Worm (Caenorhabditis elegans) whole organism, mixed stage, embryonic: Measurements from ENCODE around the gene Y17D7C.6.
"Not testable (repeated sequence)": the region's sequence is repeated elsewhere in the genome, so short reads cannot be mapped to it uniquely, and the experiment has no call there.

Source experiments
- M03D4.4 ChIP-seq: sonication (generic microtip); optimal IDR thresholded peaks from 2 replicates; lab custom pipeline; 2017; ENCODE audit warnings: mild to moderate bottlenecking, missing genetic modification characterization, missing compliant biosample characterization
- bed-3 ChIP-seq: fragments of 200-800 bp; sonication (Bioruptor generic); optimal IDR thresholded peaks from 3 replicates; lab custom pipeline; 2018; ENCODE audit warnings: mild to moderate bottlenecking, missing genetic modification characterization, moderate library complexity, missing compliant biosample characterization
- blmp-1 ChIP-seq: fragments of 150-350 bp; optimal IDR thresholded peaks from 2 replicates; lab custom pipeline; 2014; ENCODE audit warnings: missing biosample characterization, missing genetic modification characterization
- ceh-83 ChIP-seq: fragments of 200-800 bp; sonication (Bioruptor generic); optimal IDR thresholded peaks from 2 replicates; lab custom pipeline; 2018; ENCODE audit warnings: mild to moderate bottlenecking, missing genetic modification characterization, missing compliant biosample characterization
- cnd-1 ChIP-seq: fragments of 200-800 bp; sonication (Bioruptor generic); optimal IDR thresholded peaks from 2 replicates; lab custom pipeline; 2018; ENCODE audit warnings: mild to moderate bottlenecking, missing genetic modification characterization, missing compliant biosample characterization
- elt-1 ChIP-seq: sonication (generic microtip); optimal IDR thresholded peaks from 2 replicates; lab custom pipeline; 2017; ENCODE audit warnings: missing genetic modification characterization, mild to moderate bottlenecking, missing compliant biosample characterization, antibody characterized with exemption, moderate library complexity, borderline replicate concordance; ENCODE audit not compliant: insufficient read depth
- elt-3 ChIP-seq: fragments of 150-350 bp; optimal IDR thresholded peaks from 2 replicates; lab custom pipeline; 2014; ENCODE audit warnings: missing biosample characterization, missing genetic modification characterization
- hlh-1 ChIP-seq: fragments of 150-350 bp; optimal IDR thresholded peaks from 2 replicates; lab custom pipeline; 2014; ENCODE audit warnings: missing biosample characterization, missing genetic modification reagents, missing genetic modification characterization
- lin-32 ChIP-seq: fragments of 200-800 bp; sonication (Bioruptor generic); optimal IDR thresholded peaks from 2 replicates; lab custom pipeline; 2018; ENCODE audit warnings: mild to moderate bottlenecking, missing genetic modification characterization, missing compliant biosample characterization
- lsy-2 ChIP-seq: fragments of 150-350 bp; optimal IDR thresholded peaks from 2 replicates; lab custom pipeline; 2014; ENCODE audit warnings: missing biosample characterization, missing genetic modification characterization
- mab-5 ChIP-seq: fragments of 150-350 bp; optimal IDR thresholded peaks from 2 replicates; lab custom pipeline; 2014; ENCODE audit warnings: missing biosample characterization, missing genetic modification characterization
- mep-1 ChIP-seq: fragments of 150-350 bp; optimal IDR thresholded peaks from 2 replicates; lab custom pipeline; 2017; ENCODE audit warnings: missing biosample characterization, missing genetic modification reagents, missing genetic modification characterization, inconsistent platforms
- mls-2 ChIP-seq: sonication (generic microtip); optimal IDR thresholded peaks from 2 replicates; lab custom pipeline; 2016; ENCODE audit warnings: mild to moderate bottlenecking, missing genetic modification characterization, moderate library complexity, missing compliant biosample characterization
- nhr-12 ChIP-seq: fragments of 150-350 bp; optimal IDR thresholded peaks from 2 replicates; lab custom pipeline; 2014; ENCODE audit warnings: missing biosample characterization, missing genetic modification characterization
- nhr-237 ChIP-seq: fragments of 150-350 bp; optimal IDR thresholded peaks from 2 replicates; lab custom pipeline; 2014; ENCODE audit warnings: missing biosample characterization, missing genetic modification characterization
- nhr-28 ChIP-seq: fragments of 150-350 bp; optimal IDR thresholded peaks from 2 replicates; lab custom pipeline; 2014; ENCODE audit warnings: missing biosample characterization, missing genetic modification characterization
- snpc-4 ChIP-seq: fragments of 150-350 bp; optimal IDR thresholded peaks from 2 replicates; lab custom pipeline; 2014; ENCODE audit warnings: missing biosample characterization, missing genetic modification characterization
- tbx-8 ChIP-seq: fragments of 200-800 bp; sonication (Bioruptor generic); optimal IDR thresholded peaks from 2 replicates; lab custom pipeline; 2018; ENCODE audit warnings: mild to moderate bottlenecking, missing genetic modification characterization, moderate library complexity, missing compliant biosample characterization
- unc-62 ChIP-seq: fragments of 150-350 bp; optimal IDR thresholded peaks from 2 replicates; lab custom pipeline; 2014; ENCODE audit warnings: missing biosample characterization, missing genetic modification reagents, missing genetic modification characterization
- zip-8 ChIP-seq: fragments of 150-350 bp; optimal IDR thresholded peaks from 2 replicates; lab custom pipeline; 2014; ENCODE audit warnings: missing biosample characterization, missing genetic modification characterization
- ztf-11 ChIP-seq: fragments of 150-350 bp; optimal IDR thresholded peaks from 2 replicates; lab custom pipeline; 2014; ENCODE audit warnings: missing biosample characterization, missing genetic modification characterization

Gene Y17D7C.6

DNA sequence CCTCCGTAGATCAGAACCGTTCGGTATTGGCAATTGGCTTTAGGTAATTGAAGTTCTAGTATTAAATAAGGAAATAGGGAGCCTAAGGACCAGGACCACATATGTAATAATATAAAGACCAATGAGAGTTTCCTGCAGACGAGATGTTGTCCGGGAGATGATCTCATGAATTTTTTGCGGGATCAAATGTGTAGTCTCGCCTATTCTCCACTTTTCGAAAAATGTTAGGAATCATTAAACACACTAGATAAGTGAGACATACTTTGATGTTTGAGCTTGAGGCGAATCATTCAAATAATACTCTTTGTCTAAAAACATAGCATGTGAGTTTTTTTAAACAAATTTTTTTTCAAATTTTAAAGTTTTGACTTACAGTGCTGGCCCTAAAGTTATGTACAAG is 43.4 kb downstream of the Y17D7C.6 start, which contains the start of gene F11D11.6:
F11D11.6 (minus strand) TSS at position 101 of the 400 bp plus-strand sequence.
- no peak for TF ChIP-seq M03D4.4 (tag; lab: Kevin White, UChicago)
- no peak for TF ChIP-seq hlh-1 (tag; lab: Kevin White, UChicago)
- no peak for TF ChIP-seq ceh-83 (GFP tag; lab: Kevin White, UChicago)
- no peak for TF ChIP-seq bed-3
- TF ChIP-seq nhr-28 (tag; lab: Kevin White, UChicago): no peak
- no peak for TF ChIP-seq elt-1 (tag; lab: Kevin White, UChicago)
- TF ChIP-seq blmp-1 (tag; lab: Kevin White, UChicago): no peak
- no peak for TF ChIP-seq nhr-237 (tag; lab: Kevin White, UChicago)
- no peak for TF ChIP-seq unc-62 (GFP tag; lab: Kevin White, UChicago)
- no peak for TF ChIP-seq elt-3 (tag; lab: Kevin White, UChicago)
- no peak for TF ChIP-seq lsy-2
- no peak for TF ChIP-seq mab-5 (tag; lab: Kevin White, UChicago)
- no peak for TF ChIP-seq mls-2 (tag; lab: Kevin White, UChicago)
- no peak for TF ChIP-seq zip-8

- TF ChIP-seq elt-3 (tag; lab: Kevin White, UChicago); nhr-12 (tag; lab: Kevin White, UChicago); tbx-8 (GFP tag; lab: Kevin White, UChicago): not testable (repeated sequence)
These were observed 44.7 kb downstream of the Y17D7C.6 start, which contains the start of gene clec-254 for ce11 chrV:18754328-18754727. clec-254 (minus strand) TSS chrV:18754428.

DNA sequence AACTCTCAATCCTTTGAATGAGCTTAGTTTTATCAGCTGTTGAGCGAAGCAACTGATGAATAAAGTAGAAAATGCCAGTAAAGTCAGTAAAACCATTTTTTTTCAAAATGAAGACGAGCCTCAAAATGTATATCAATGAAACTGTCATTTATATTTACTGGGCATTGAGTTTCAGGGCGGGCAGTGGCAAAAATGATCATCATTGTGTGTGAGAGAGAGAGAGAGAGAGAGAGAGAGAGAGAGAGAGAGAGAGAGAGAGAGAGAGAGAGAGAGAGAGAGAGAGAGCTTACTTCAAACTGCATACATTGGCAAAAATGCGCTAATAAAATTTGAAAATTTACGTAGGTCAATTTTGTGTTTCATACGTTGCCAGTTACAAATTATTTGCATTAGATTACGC is 50.6 kb downstream of the Y17D7C.6 start, which contains the start of gene F11D11.3:
F11D11.3 (minus strand) TSS at position 101 of the 400 bp plus-strand sequence.
- TF ChIP-seq mep-1 (tag; lab: Kevin White, UChicago) (no peak), lin-32 (GFP tag; lab: Kevin White, UChicago) (no peak), mab-5 (tag; lab: Kevin White, UChicago) (no peak), cnd-1 (tag; lab: Kevin White, UChicago) (no peak)

ce11 chrV:18761078-18761477 is 51.5 kb downstream of the Y17D7C.6 start, which contains the start of gene F11D11.4:
F11D11.4 (plus strand) TSS chrV:18761378.
- TF ChIP-seq elt-1 (tag; lab: Kevin White, UChicago): no peak
- TF ChIP-seq ztf-11: no peak
- TF ChIP-seq snpc-4 (tag; lab: Kevin White, UChicago): no peak
- TF ChIP-seq elt-3 (tag; lab: Kevin White, UChicago): no peak
- TF ChIP-seq tbx-8 (GFP tag; lab: Kevin White, UChicago): no peak
- TF ChIP-seq lsy-2: no peak
- no peak for TF ChIP-seq lin-32 (GFP tag; lab: Kevin White, UChicago)
- TF ChIP-seq blmp-1 (tag; lab: Kevin White, UChicago): no peak
